Worm (Caenorhabditis elegans): ENCODE results near the gene sfxn-1.4.

DNA sequence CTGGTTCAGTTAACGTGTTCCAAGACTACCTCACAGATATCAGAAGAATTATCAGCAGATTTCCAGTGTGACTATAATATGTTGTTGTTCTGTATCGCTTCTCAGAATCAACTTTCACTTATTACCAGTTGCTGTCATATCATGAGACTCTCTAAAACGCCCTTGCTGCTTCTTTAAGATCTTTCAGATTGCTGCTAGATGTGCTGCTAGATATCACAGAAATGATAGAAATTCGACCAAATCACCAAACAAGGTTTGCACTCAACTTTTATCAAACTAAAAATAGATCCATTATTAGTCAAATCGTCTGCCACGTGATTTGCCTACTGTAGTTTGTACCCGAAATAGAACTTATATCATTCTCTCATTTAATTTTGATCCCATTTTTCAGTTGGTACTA is 36.5 kb downstream of the sfxn-1.4 start:
- TF ChIP-seq fos-1 (tag; optimal IDR thresholded peaks at IDR 0.05) (no peak), unc-86 (tag; optimal IDR thresholded peaks at IDR 0.05) (no peak), skn-1 (tag; optimal IDR thresholded peaks at IDR 0.05) (no peak), elt-3 (tag; optimal IDR thresholded peaks at IDR 0.05) (peak in 1 of 6 experiments; percentile 45), mdl-1 (tag; optimal IDR thresholded peaks at IDR 0.05) (no peak), mep-1 (tag; optimal IDR thresholded peaks at IDR 0.05) (no peak), sup-37 (GFP tag; optimal IDR thresholded peaks at IDR 0.05) (no peak), hlh-17 (GFP tag; optimal IDR thresholded peaks at IDR 0.05; ENCODE audit: borderline replicate concordance) (no peak), ztf-4 (tag; optimal IDR thresholded peaks at IDR 0.05) (no peak)

All from whole organism, L1 larva.